Worm (Caenorhabditis elegans) whole organism, L4/young adult: Measurements from ENCODE around the gene yif-1.

Experiments
- W03F9.2 ChIP-seq: fragments of 150-350 bp; optimal IDR thresholded peaks from 2 replicates; lab custom pipeline; 2014; ENCODE audit warnings: missing biosample characterization, missing genetic modification characterization
- dao-5 ChIP-seq: sonication (generic microtip); optimal IDR thresholded peaks from 2 replicates; lab custom pipeline; 2016; ENCODE audit warnings: missing genotype, missing genetic modification characterization, moderate library complexity, missing compliant biosample characterization
- him-1 ChIP-seq: sonication (generic microtip); optimal IDR thresholded peaks from 2 replicates; lab custom pipeline; 2016; ENCODE audit warnings: missing genotype, missing genetic modification reagents, missing genetic modification characterization, missing compliant biosample characterization

The yif-1 gene

ce11 chrV:10054872-10055271, at the start of gene yif-1:
TSS of gene yif-1 (minus strand) at chrV:10054913.
- TF ChIP-seq him-1 (tag; lab: Kevin White, UChicago) (no peak), W03F9.2 (tag; lab: Kevin White, UChicago) (no peak), dao-5 (no peak)

ce11 chrV:10103811-10104210, 49.1 kb upstream of the yif-1 start:
- TF ChIP-seq W03F9.2 (tag; lab: Kevin White, UChicago) (no peak), him-1 (tag; lab: Kevin White, UChicago) (no peak), dao-5 (no peak)

- no peak for TF ChIP-seq dao-5
- no peak for TF ChIP-seq him-1 (tag; lab: Kevin White, UChicago)
- no peak for TF ChIP-seq W03F9.2 (tag; lab: Kevin White, UChicago)
Measured at ce11 chrV:10101916-10102315, 47.2 kb upstream of the yif-1 start, which contains the start of gene C08B6.14. TSS of gene C08B6.14 (minus strand) at chrV:10102016.

- TF ChIP-seq W03F9.2 (tag; lab: Kevin White, UChicago) (no peak), him-1 (tag; lab: Kevin White, UChicago) (no peak), dao-5 (no peak)
Measured at ce11 chrV:10098429-10098828, 43.7 kb upstream of the yif-1 start, which contains the start of gene ugt-47. TSS of gene ugt-47 (minus strand) at chrV:10098597.

- TF ChIP-seq him-1 (tag; lab: Kevin White, UChicago) (no peak), dao-5 (no peak), W03F9.2 (tag; lab: Kevin White, UChicago) (no peak)
Measured at ce11 chrV:10096932-10097331, 42.2 kb upstream of the yif-1 start.

- no peak for TF ChIP-seq dao-5
- TF ChIP-seq him-1 (tag; lab: Kevin White, UChicago): no peak
- TF ChIP-seq W03F9.2 (tag; lab: Kevin White, UChicago): no peak
Measured at ce11 chrV:10094374-10094773, 39.7 kb upstream of the yif-1 start, which contains the start of gene srd-49. TSS of gene srd-49 (plus strand) at chrV:10094674.

- TF ChIP-seq him-1 (tag; lab: Kevin White, UChicago): no peak
Measured at ce11 chrV:10091152-10091551, 36.4 kb upstream of the yif-1 start, which contains the start of gene R04B5.11. TSS of gene R04B5.11 (minus strand) at chrV:10091252.

ce11 chrV:10090461-10090860, 35.7 kb upstream of the yif-1 start, which contains the start of gene R04B5.7:
TSS of gene R04B5.7 (minus strand) at chrV:10090561.
- no peak for TF ChIP-seq him-1 (tag; lab: Kevin White, UChicago)

ce11 chrV:10087103-10087502, 32.4 kb upstream of the yif-1 start, which contains the start of gene R04B5.5:
TSS of gene R04B5.5 (plus strand) at chrV:10087480.
- TF ChIP-seq dao-5 (no peak), W03F9.2 (tag; lab: Kevin White, UChicago) (no peak), him-1 (tag; lab: Kevin White, UChicago) (no peak)

ce11 chrV:10086141-10086540, 31.4 kb upstream of the yif-1 start:
- TF ChIP-seq him-1 (tag; lab: Kevin White, UChicago): no peak
- no peak for TF ChIP-seq dao-5
- TF ChIP-seq W03F9.2 (tag; lab: Kevin White, UChicago): no peak

ce11 chrV:10084864-10085263, 30.2 kb upstream of the yif-1 start, which contains the start of gene R04B5.6:
TSS of gene R04B5.6 (plus strand) at chrV:10085164.
- TF ChIP-seq dao-5 (no peak), W03F9.2 (tag; lab: Kevin White, UChicago) (no peak)

- TF ChIP-seq W03F9.2 (tag; lab: Kevin White, UChicago): no peak
- TF ChIP-seq him-1 (tag; lab: Kevin White, UChicago): no peak
- no peak for TF ChIP-seq dao-5
Measured at ce11 chrV:10083999-10084468, 29.3 kb upstream of the yif-1 start, which contains the start of gene nhr-12. TSS of gene nhr-12 (minus strand) at chrV:10084049.

ce11 chrV:10081636-10082035, 26.9 kb upstream of the yif-1 start, which contains the start of gene nhr-205:
TSS of gene nhr-205 (minus strand) at chrV:10081776.
- TF ChIP-seq dao-5 (no peak), W03F9.2 (tag; lab: Kevin White, UChicago) (no peak), him-1 (tag; lab: Kevin White, UChicago) (no peak)

- TF ChIP-seq W03F9.2 (tag; lab: Kevin White, UChicago) (no peak), him-1 (tag; lab: Kevin White, UChicago) (no peak), dao-5 (no peak)
Measured at ce11 chrV:10080905-10081304, 26.2 kb upstream of the yif-1 start.

- no peak for TF ChIP-seq dao-5
- TF ChIP-seq W03F9.2 (tag; lab: Kevin White, UChicago): no peak
- no peak for TF ChIP-seq him-1 (tag; lab: Kevin White, UChicago)
Measured at ce11 chrV:10078244-10078643, 23.5 kb upstream of the yif-1 start, which contains the start of gene R04B5.1. TSS of gene R04B5.1 (minus strand) at chrV:10078344.
